Worm (Caenorhabditis elegans): ENCODE results near the gene ztf-31.

ce11 chrIII:7216924-7217521 is 24.1 kb upstream of the ztf-31 start:
- TF ChIP-seq nhr-76 (tag; optimal IDR thresholded peaks at IDR 0.05) (no peak), arid-1 (GFP tag; conservative IDR thresholded peaks at IDR 0.05) (no peak), ZK546.5 (tag; optimal IDR thresholded peaks at IDR 0.05) (no peak), dmd-6 (GFP tag; IDR thresholded peaks at IDR 0.05) (no peak), gei-8 (GFP tag; optimal IDR thresholded peaks at IDR 0.05) (no peak)
